Fruit fly (Drosophila melanogaster): ENCODE measurements around the gene Spn.
A peak's percentile ranks its signal among the peaks of the same experiment; 100 is the strongest.

The Spn gene

dm6 chr3L:2479250-2479649 lies 74.8 kb downstream of the Spn start (continued):
- TF ChIP-seq CG9215 (GFP tag; IDR thresholded peaks at IDR 0.05) (no peak), chm (GFP tag; IDR thresholded peaks at IDR 0.05) (no peak), CG9727 (GFP tag; optimal IDR thresholded peaks at IDR 0.05) (peak; percentile 62), gce (GFP tag; IDR thresholded peaks at IDR 0.05) (0 out of 3 replicates have a peak, but pooled peaks have one; percentile 35), CG10959 (GFP tag; IDR thresholded peaks at IDR 0.05) (0 out of 2 replicates have a peak, but pooled peaks have one; percentile 18), lbe (GFP tag; optimal IDR thresholded peaks at IDR 0.05) (peak; percentile 61), gt (GFP tag; IDR thresholded peaks at IDR 0.05) (no peak), CG7372 (GFP tag; IDR thresholded peaks at IDR 0.05) (no peak), CG7745 (tag; optimal IDR thresholded peaks at IDR 0.05) (no peak), tap (tag; optimal IDR thresholded peaks at IDR 0.05) (peak; percentile 31), CG43689 (GFP tag; IDR thresholded peaks at IDR 0.05) (no peak), CG6654 (GFP tag; optimal IDR thresholded peaks at IDR 0.05) (no peak), CG9797 (GFP tag; optimal IDR thresholded peaks at IDR 0.05) (no peak), Asciz (GFP tag; optimal IDR thresholded peaks at IDR 0.05) (peak; percentile 28), CG18764 (GFP tag; optimal IDR thresholded peaks at IDR 0.05) (peak; percentile 18), Antp (GFP tag; optimal IDR thresholded peaks at IDR 0.05) (no peak), Camta (GFP tag; optimal IDR thresholded peaks at IDR 0.05) (no peak), Rx (GFP tag; IDR thresholded peaks at IDR 0.05) (0 out of 2 replicates have a peak, but pooled peaks have one; percentile 17), CG8944 (GFP tag; optimal IDR thresholded peaks at IDR 0.05) (peak; percentile 29), repo (GFP tag; optimal IDR thresholded peaks at IDR 0.05) (no peak), CG1602 (GFP tag; optimal IDR thresholded peaks at IDR 0.05) (peak; percentile 15), CG3065 (GFP tag; optimal IDR thresholded peaks at IDR 0.05) (no peak), sna (GFP tag; IDR thresholded peaks at IDR 0.05; ENCODE audit: partially characterized antibody) (no peak), CG6175 (GFP tag; IDR thresholded peaks at IDR 0.05) (no peak), Fer3 (tag; optimal IDR thresholded peaks at IDR 0.05) (peak; percentile 1), dmrt99B (tag; optimal IDR thresholded peaks at IDR 0.05) (peak; percentile 67), trem (tag; optimal IDR thresholded peaks at IDR 0.05) (peak; percentile 60), CG2889 (GFP tag; IDR thresholded peaks at IDR 0.05) (no peak), CG10565 (GFP tag; optimal IDR thresholded peaks at IDR 0.05) (no peak), CG6765 (GFP tag; optimal IDR thresholded peaks at IDR 0.05) (no peak), Dp (GFP tag; optimal IDR thresholded peaks at IDR 0.05) (no peak), br (optimal IDR thresholded peaks at IDR 0.05) (no peak), CG8290 (GFP tag; optimal IDR thresholded peaks at IDR 0.05) (peak; percentile 51), CG8290 (tag; optimal IDR thresholded peaks at IDR 0.05) (no peak), Myb (GFP tag; optimal IDR thresholded peaks at IDR 0.05) (no peak), ind (GFP tag; optimal IDR thresholded peaks at IDR 0.05) (peak; percentile 28), ewg (GFP tag; optimal IDR thresholded peaks at IDR 0.05) (peak; percentile 12), NC2β (GFP tag; optimal IDR thresholded peaks at IDR 0.05) (peak; percentile 33), pzg (GFP tag; optimal IDR thresholded peaks at IDR 0.05) (no peak), ERR (GFP tag; optimal IDR thresholded peaks at IDR 0.05) (no peak), CG17385 (GFP tag; optimal IDR thresholded peaks at IDR 0.05) (peak; percentile 36), CG11093 (GFP tag; IDR thresholded peaks at IDR 0.05) (no peak), D19B (GFP tag; optimal IDR thresholded peaks at IDR 0.05) (no peak), tgo (GFP tag; IDR thresholded peaks at IDR 0.05) (0 out of 3 replicates have a peak, but pooled peaks have one; percentile 22), CG15601 (tag; optimal IDR thresholded peaks at IDR 0.05) (peak; percentile 33), HLHmδ (GFP tag; optimal IDR thresholded peaks at IDR 0.05) (no peak), gcm (GFP tag; optimal IDR thresholded peaks at IDR 0.05) (peak; percentile 24), CG30403 (GFP tag; optimal IDR thresholded peaks at IDR 0.05) (peak; percentile 54), Optix (GFP tag; IDR thresholded peaks at IDR 0.05) (no peak), BtbVII (GFP tag; optimal IDR thresholded peaks at IDR 0.05) (peak; percentile 47), mld (GFP tag; IDR thresholded peaks at IDR 0.05; ENCODE audit: partially characterized antibody) (no peak), NC2α (GFP tag; optimal IDR thresholded peaks at IDR 0.05) (no peak)
